Worm (Caenorhabditis elegans) whole organism, young adult: Measurements from ENCODE around the gene ttn-1.

Experiments
- bed-2 ChIP-seq: fragments of 200-800 bp; sonication (Bioruptor generic); IDR thresholded peaks from 2 replicates; pipeline ENCODE4 v1.3.6; 2022; ENCODE audit warnings: missing genetic modification reagents, missing genetic modification characterization, missing compliant biosample characterization
- dpff-1 ChIP-seq: sonication (generic microtip); optimal IDR thresholded peaks from 2 replicates; lab custom pipeline; 2017; ENCODE audit warnings: mild to moderate bottlenecking, missing genetic modification characterization, missing compliant biosample characterization
- rcor-1 ChIP-seq: fragments of 200-800 bp; sonication (Bioruptor generic); IDR thresholded peaks from 2 replicates; pipeline ENCODE4 v1.3.6; 2022; ENCODE audit warnings: missing genetic modification reagents, missing genetic modification characterization, missing compliant biosample characterization
- snpc-4 ChIP-seq, 5 experiments: fragments of 150-350 bp in 1 of 5; sonication (generic microtip) in 4 of 5; optimal IDR thresholded peaks; 2 replicates each; lab custom pipeline; 2014 to 2018; ENCODE audit warnings: missing genetic modification characterization in 5 of 5, missing biosample characterization in 3 of 5, antibody characterized with exemption in 2 of 5, mild to moderate bottlenecking in 2 of 5, missing compliant biosample characterization in 2 of 5, missing genotype in 2 of 5, moderate library complexity in 2 of 5, missing genetic modification reagents in 1 of 5

- TF ChIP-seq bed-2 (GFP tag; lab: Robert Waterston, UW) = no peak
- TF ChIP-seq snpc-4 (GFP tag; optimal IDR thresholded peaks at IDR 0.05; lab: Kevin White, UChicago) = no peak
- no peak for TF ChIP-seq snpc-4 (tag; optimal IDR thresholded peaks at IDR 0.05; lab: Kevin White, UChicago)
- TF ChIP-seq dpff-1 (tag; lab: Kevin White, UChicago) = no peak
- TF ChIP-seq rcor-1 (GFP tag; lab: Robert Waterston, UW) = no peak
Observed at ce11 chrV:6238347-6238746, 35.9 kb upstream of the ttn-1 start.
